Worm (Caenorhabditis elegans): ENCODE measurements around the gene nol-10.

Gene nol-10

DNA sequence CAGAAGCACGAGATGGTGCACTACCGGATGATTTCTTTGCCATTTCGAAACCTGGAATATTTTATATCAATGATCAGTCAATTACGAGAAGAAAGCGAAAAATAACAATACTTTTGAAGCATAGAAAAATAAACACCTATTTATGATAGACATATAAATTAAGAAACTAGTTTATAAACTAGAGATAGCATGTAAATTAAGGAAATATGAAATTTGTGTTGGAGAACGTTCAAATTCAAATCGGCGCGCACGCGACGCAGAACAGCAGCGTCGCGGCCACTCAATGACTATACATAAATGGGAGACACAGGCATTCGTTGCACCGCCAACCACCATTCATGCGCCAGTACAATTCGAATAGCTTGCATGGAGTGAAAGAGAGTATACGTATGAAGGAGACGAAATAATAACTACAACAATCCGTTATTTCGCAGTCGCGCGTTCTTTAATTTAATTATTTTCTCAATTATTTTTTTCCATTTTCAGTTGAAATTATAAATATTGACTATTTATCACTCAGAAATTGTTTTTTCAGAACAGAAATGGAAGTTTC, at the start of gene nol-10, which contains the start of gene cec-5:
TSS of gene nol-10 (plus strand) at position 536 of the 553 bp plus-strand sequence.
TSS of gene cec-5 (minus strand) at position 51 of the 553 bp plus-strand sequence.
- peak; percentile 10 for TF ChIP-seq ref-2 (tag; optimal IDR thresholded peaks at IDR 0.05)
- no peak for TF ChIP-seq hlh-13 (GFP tag; optimal IDR thresholded peaks at IDR 0.05)
- TF ChIP-seq ceh-14 (tag; optimal IDR thresholded peaks at IDR 0.05): peak; percentile 52
- TF ChIP-seq ahr-1 (tag; optimal IDR thresholded peaks at IDR 0.05): no peak
- no peak for TF ChIP-seq lim-6 (tag; optimal IDR thresholded peaks at IDR 0.05)
- peak; percentile 52 for TF ChIP-seq ceh-34 (tag; optimal IDR thresholded peaks at IDR 0.05)
- peak; percentile 64 for TF ChIP-seq hlh-30 (tag; optimal IDR thresholded peaks at IDR 0.05; ENCODE audit: insufficient read depth)
- TF ChIP-seq ama-1 (optimal IDR thresholded peaks at IDR 0.05): no peak
- peak; percentile 95 for TF ChIP-seq nfya-1 (tag; optimal IDR thresholded peaks at IDR 0.05)
- TF ChIP-seq dve-1 (tag; optimal IDR thresholded peaks at IDR 0.05): peak; percentile 53
- no peak for TF ChIP-seq ceh-45 (GFP tag; IDR thresholded peaks at IDR 0.05)
- TF ChIP-seq Y22D7AL.16 (tag; optimal IDR thresholded peaks at IDR 0.05): no peak
- TF ChIP-seq ceh-18 (tag; optimal IDR thresholded peaks at IDR 0.05): peak; percentile 49
- no peak for TF ChIP-seq pqm-1 (tag; optimal IDR thresholded peaks at IDR 0.05)
- peak; percentile 1 for TF ChIP-seq eyg-1 (tag; optimal IDR thresholded peaks at IDR 0.05)
- no peak for TF ChIP-seq ceh-30 (tag; optimal IDR thresholded peaks at IDR 0.05)
- TF ChIP-seq tbx-2 (tag; optimal IDR thresholded peaks at IDR 0.05): peak; percentile 67
- TF ChIP-seq K09A11.1 (tag; optimal IDR thresholded peaks at IDR 0.05; ENCODE audit: insufficient read depth): peak; percentile 14
- no peak for TF ChIP-seq elt-2 (tag; optimal IDR thresholded peaks at IDR 0.05)
- TF ChIP-seq ceh-48 (tag; optimal IDR thresholded peaks at IDR 0.05): no peak
- TF ChIP-seq hlh-8 (tag; optimal IDR thresholded peaks at IDR 0.05): no peak
- TF ChIP-seq unc-42 (tag; optimal IDR thresholded peaks at IDR 0.05): peak; percentile 92
- TF ChIP-seq ceh-19 (GFP tag; optimal IDR thresholded peaks at IDR 0.05): peak; percentile 28
- no peak for TF ChIP-seq fax-1 (tag; optimal IDR thresholded peaks at IDR 0.05)
- TF ChIP-seq ceh-31 (tag; optimal IDR thresholded peaks at IDR 0.05): peak; percentile 83

DNA sequence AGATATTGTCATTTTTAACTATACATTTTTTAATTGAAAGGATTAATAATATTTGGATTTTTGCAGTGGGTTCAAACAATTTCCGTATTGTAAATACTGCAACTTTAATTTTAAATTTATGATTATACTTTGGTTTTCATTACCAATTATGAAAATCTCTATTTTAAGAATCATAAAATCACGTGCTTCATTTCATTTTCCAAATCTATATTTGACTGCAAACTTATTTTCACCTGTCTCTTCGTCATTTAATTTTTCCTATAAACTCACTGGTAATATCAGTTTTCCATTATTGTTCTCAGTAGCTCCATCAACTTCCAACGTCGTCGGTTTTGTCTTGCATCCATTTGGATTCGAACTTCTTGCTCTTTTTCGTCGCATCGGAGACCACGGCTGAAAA, 48.0 kb upstream of the nol-10 start, which contains the start of gene R05G6.1:
TSS of gene R05G6.1 (plus strand) at position 301 of the 400 bp plus-strand sequence.
- TF ChIP-seq ceh-14 (tag; optimal IDR thresholded peaks at IDR 0.05) (no peak), syd-9 (tag; optimal IDR thresholded peaks at IDR 0.05) (no peak), ceh-6 (GFP tag; optimal IDR thresholded peaks at IDR 0.05) (no peak), lim-6 (tag; optimal IDR thresholded peaks at IDR 0.05) (no peak), tbx-2 (tag; optimal IDR thresholded peaks at IDR 0.05) (no peak), ceh-30 (tag; optimal IDR thresholded peaks at IDR 0.05) (no peak), ceh-45 (GFP tag; IDR thresholded peaks at IDR 0.05) (no peak), tbx-7 (tag; optimal IDR thresholded peaks at IDR 0.05) (no peak), C38D4.7 (GFP tag; optimal IDR thresholded peaks at IDR 0.05) (no peak), gmeb-2 (tag; optimal IDR thresholded peaks at IDR 0.05) (no peak), elt-4 (tag; optimal IDR thresholded peaks at IDR 0.05) (no peak), Y22D7AL.16 (tag; optimal IDR thresholded peaks at IDR 0.05) (no peak), hlh-6 (tag; optimal IDR thresholded peaks at IDR 0.05) (no peak), npax-4 (tag; optimal IDR thresholded peaks at IDR 0.05) (no peak), ztf-16 (tag; optimal IDR thresholded peaks at IDR 0.05) (no peak), ttx-3 (tag; optimal IDR thresholded peaks at IDR 0.05) (no peak)

DNA sequence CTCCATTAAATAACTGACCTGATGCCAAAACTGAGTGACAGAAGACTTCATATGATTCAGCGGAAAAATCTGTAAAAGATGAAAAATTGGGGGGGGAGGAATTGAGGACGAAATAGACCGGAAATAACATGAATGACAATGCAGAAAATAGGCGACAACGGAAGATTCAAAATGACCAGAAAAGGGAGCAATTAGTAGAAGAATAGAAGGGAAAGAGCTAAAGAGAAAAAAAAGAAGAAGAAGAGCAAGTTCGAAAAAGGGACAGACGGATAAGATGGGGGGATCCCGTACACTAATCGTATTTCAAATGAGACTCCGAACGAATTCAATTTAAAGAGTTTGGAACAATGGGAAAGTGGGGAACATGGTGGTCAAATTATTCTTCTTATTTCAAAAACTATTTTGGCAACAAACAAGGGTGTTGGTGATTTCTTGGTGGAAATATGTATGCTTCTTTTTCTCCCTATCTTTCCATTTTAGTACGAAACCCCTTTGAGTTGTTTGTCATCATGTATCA, 37.9 kb upstream of the nol-10 start, which contains the start of gene R05G6.10:
TSS of gene R05G6.10 (minus strand) at position 51 of the 517 bp plus-strand sequence.
- TF ChIP-seq unc-42 (tag; optimal IDR thresholded peaks at IDR 0.05) (peak; percentile 92), fkh-10 (GFP tag; optimal IDR thresholded peaks at IDR 0.05) (no peak)

DNA sequence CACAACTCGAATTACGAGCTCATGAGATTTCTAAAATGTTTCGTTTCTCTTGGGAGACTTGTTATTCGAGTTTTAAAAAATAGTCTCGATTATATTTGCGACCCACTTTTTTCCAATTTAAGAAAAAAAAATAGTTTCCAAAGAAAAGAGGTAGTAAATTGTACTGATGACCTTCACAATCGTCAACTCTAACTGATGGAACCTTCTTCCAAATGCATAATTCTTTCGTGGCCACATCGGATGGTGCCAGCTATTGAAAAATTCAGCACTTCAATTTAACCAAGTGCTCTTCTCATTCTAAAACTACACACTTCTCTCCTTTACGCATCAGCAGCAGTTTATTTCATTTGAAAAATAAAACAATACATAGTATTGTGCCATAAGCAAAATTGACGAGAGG, 36.7 kb upstream of the nol-10 start:
- TF ChIP-seq ceh-19 (GFP tag; optimal IDR thresholded peaks at IDR 0.05) (no peak), che-1 (tag; optimal IDR thresholded peaks at IDR 0.05) (no peak), tbx-7 (tag; optimal IDR thresholded peaks at IDR 0.05) (no peak), sdc-2 (tag; optimal IDR thresholded peaks at IDR 0.05) (no peak), ahr-1 (tag; optimal IDR thresholded peaks at IDR 0.05) (no peak), madf-2 (tag; optimal IDR thresholded peaks at IDR 0.05) (no peak), pqm-1 (tag; optimal IDR thresholded peaks at IDR 0.05) (no peak), unc-86 (tag; optimal IDR thresholded peaks at IDR 0.05) (no peak), ceh-18 (tag; optimal IDR thresholded peaks at IDR 0.05) (no peak), F13H6.1 (tag; optimal IDR thresholded peaks at IDR 0.05) (no peak), ceh-24 (tag; optimal IDR thresholded peaks at IDR 0.05) (no peak), ceh-34 (tag; optimal IDR thresholded peaks at IDR 0.05) (no peak), T23F11.4 (GFP tag; optimal IDR thresholded peaks at IDR 0.05) (no peak)

Data from whole organism, late embryonic.